Worm (Caenorhabditis elegans): Measurements from ENCODE around the gene test-1.

test-1 gene

DNA sequence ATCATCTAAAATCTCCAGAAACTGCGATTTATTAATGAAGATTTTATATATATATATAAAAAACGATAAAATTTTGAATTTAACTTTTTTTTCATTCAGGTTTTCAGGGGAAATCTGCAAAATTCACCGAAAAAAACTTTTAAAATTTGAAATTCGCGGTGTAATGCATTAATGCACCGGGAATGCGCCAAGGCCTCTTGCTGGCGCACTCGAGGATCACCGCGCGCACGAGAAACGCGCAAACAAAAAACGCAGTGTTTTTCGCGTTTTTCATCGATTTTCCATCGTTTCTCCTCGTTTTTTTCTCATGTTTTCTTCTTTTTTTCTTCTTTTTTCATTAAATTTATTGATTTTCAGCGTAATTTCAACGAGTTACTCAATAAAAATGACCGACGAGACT is 40.8 kb downstream of the test-1 start, which contains the start of gene hrpu-2:
hrpu-2 (plus strand) TSS at position 352 of the 400 bp plus-strand sequence.
- TF ChIP-seq lsy-2 (tag; optimal IDR thresholded peaks at IDR 0.05): peak; percentile 73
- no peak for TF ChIP-seq blmp-1 (tag; optimal IDR thresholded peaks at IDR 0.05)
- TF ChIP-seq pha-4 (tag; optimal IDR thresholded peaks at IDR 0.05): peak; percentile 55
- TF ChIP-seq elt-1 (tag; optimal IDR thresholded peaks at IDR 0.05; ENCODE audit: borderline replicate concordance, insufficient read depth): no peak
- TF ChIP-seq M03D4.4 (tag; optimal IDR thresholded peaks at IDR 0.05): no peak
- peak; percentile 26 for TF ChIP-seq hlh-1 (tag; optimal IDR thresholded peaks at IDR 0.05)
- no peak for TF ChIP-seq nhr-28 (tag; optimal IDR thresholded peaks at IDR 0.05)
- no peak for TF ChIP-seq zip-8 (tag; optimal IDR thresholded peaks at IDR 0.05)
- TF ChIP-seq mab-5 (tag; optimal IDR thresholded peaks at IDR 0.05): no peak
- peak; percentile 80 for TF ChIP-seq mep-1 (tag; optimal IDR thresholded peaks at IDR 0.05)
- no peak for TF ChIP-seq unc-120 (tag; optimal IDR thresholded peaks at IDR 0.05; ENCODE audit: poor library complexity, severe bottlenecking)
- TF ChIP-seq mls-2 (tag; optimal IDR thresholded peaks at IDR 0.05): no peak
- TF ChIP-seq ces-1 (GFP tag; optimal IDR thresholded peaks at IDR 0.05): peak; percentile 77
- peak; percentile 62 for TF ChIP-seq nhr-237 (tag; optimal IDR thresholded peaks at IDR 0.05)
- no peak for TF ChIP-seq unc-39 (tag; optimal IDR thresholded peaks at IDR 0.05)
- TF ChIP-seq lin-13 (tag; optimal IDR thresholded peaks at IDR 0.05): peak; percentile 71
- TF ChIP-seq unc-62 (GFP tag; optimal IDR thresholded peaks at IDR 0.05): no peak
- peak; percentile 32 for TF ChIP-seq ceh-39 (tag; optimal IDR thresholded peaks at IDR 0.05)
- TF ChIP-seq tbx-8 (GFP tag; optimal IDR thresholded peaks at IDR 0.05): no peak

DNA sequence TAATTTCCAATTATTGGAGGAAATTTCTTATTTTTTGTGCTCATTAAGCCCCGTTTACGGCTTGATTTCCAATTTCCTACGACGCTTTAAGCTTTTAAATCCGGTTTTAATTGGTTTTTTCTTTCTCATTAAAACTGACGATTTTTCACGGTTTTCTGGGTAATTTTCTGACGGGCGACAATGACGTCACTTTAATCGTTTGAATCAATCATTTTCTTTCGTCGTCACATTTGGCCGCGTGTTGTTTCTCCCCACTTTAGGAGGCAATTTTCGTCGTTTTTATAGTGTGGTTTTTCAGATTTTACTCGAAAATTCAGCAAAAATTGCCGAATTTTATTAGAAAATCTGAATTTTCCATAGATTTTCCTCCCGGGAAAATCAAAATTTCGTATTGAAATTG is 56.3 kb downstream of the test-1 start:
- TF ChIP-seq sem-2 (GFP tag; optimal IDR thresholded peaks at IDR 0.05) (no peak), ceh-43 (GFP tag; optimal IDR thresholded peaks at IDR 0.05) (peak; percentile 37)

DNA sequence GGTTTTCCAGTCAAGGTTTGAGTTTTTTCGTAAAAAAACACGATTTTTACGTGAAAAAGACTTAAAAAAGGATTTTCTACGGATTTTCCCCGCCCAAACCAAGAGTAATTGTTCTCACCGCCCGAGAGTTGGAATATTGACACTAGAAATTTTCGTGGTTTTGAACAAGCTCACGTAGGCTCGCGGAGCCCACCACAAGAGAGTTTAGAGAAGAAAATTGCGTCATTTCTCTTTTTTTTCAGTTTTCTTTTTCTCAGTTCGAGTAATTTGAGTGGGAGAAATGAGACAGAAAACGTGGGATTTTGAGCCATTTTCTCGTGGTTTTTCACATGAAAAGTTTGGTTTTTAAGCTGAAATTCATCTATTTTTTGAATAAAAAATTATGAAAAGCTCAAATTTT is 56.8 kb downstream of the test-1 start:
- TF ChIP-seq zip-8 (tag; optimal IDR thresholded peaks at IDR 0.05) (peak; percentile 48), ham-2 (GFP tag; optimal IDR thresholded peaks at IDR 0.05) (no peak), drap-1 (GFP tag; optimal IDR thresholded peaks at IDR 0.05) (no peak), pha-4 (tag; optimal IDR thresholded peaks at IDR 0.05) (no peak), nhr-237 (tag; optimal IDR thresholded peaks at IDR 0.05) (no peak), elt-3 (tag; optimal IDR thresholded peaks at IDR 0.05) (no peak)

DNA sequence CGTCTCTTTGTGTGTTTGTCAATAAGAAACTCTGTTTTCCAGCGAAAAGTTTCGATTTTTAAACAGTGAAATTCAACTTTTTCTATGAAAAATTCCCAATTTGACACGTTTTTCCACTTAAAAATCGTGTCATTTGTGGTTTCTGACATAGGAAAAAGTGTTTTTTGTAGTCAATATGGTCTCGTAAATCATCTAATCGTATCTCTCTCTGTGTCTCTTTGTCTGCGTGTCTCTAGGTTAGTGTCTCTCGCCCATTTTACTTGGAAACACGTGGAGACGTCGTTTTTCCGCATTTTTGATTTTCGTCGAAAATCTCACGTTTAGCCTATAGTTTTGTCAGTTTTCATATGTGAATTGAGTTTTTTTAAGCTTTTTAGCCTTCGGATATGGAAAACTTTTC is 58.8 kb downstream of the test-1 start:
- TF ChIP-seq blmp-1 (tag; optimal IDR thresholded peaks at IDR 0.05) (no peak), cnd-1 (tag; optimal IDR thresholded peaks at IDR 0.05) (no peak)

Measured in whole organism, mixed stage, embryonic.